Fruit fly (Drosophila melanogaster) whole organism, embryonic: ENCODE results near the gene CG32568.

ENCODE experiments used
- CG10431 ChIP-seq: fragments of 200-800 bp; sonication (Bioruptor generic); optimal IDR thresholded peaks from 3 replicates; lab custom pipeline; 2018; ENCODE audit warnings: missing biosample characterization, mild to moderate bottlenecking, missing genetic modification characterization
- CG11093 ChIP-seq: fragments of 200-800 bp; sonication (Bioruptor generic); IDR thresholded peaks from 3 replicates; pipeline ENCODE4 v1.3.6; 2022; ENCODE audit warnings: missing biosample characterization, missing genetic modification characterization
- CG11398 ChIP-seq: fragments of 200-800 bp; sonication (Bioruptor generic); optimal IDR thresholded peaks from 2 replicates; lab custom pipeline; 2016; ENCODE audit warnings: missing biosample characterization, missing genetic modification characterization
- CG12219 ChIP-seq: fragments of 200-800 bp; sonication (Bioruptor generic); optimal IDR thresholded peaks from 3 replicates; lab custom pipeline; 2018; ENCODE audit warnings: missing biosample characterization, mild to moderate bottlenecking, missing genetic modification characterization
- CG12236 ChIP-seq: fragments of 200-800 bp; sonication (Bioruptor generic); optimal IDR thresholded peaks from 2 replicates; lab custom pipeline; 2016; ENCODE audit warnings: missing biosample characterization, missing genetic modification characterization
- CG12744 ChIP-seq: fragments of 200-800 bp; sonication (Bioruptor generic); optimal IDR thresholded peaks from 2 replicates; lab custom pipeline; 2016; ENCODE audit warnings: missing biosample characterization, missing genetic modification characterization
- CG14667 ChIP-seq: fragments of 200-800 bp; sonication (Bioruptor generic); IDR thresholded peaks from 2 replicates; pipeline ENCODE4 v1.3.6; 2022; ENCODE audit warnings: missing biosample characterization, missing genetic modification characterization
- CG14860 ChIP-seq: fragments of 200-800 bp; sonication (Bioruptor generic); IDR thresholded peaks from 3 replicates; pipeline ENCODE4 v1.3.6; 2022; ENCODE audit warnings: missing biosample characterization, missing genetic modification characterization; ENCODE audit not compliant: partially characterized antibody
- CG15011 ChIP-seq: fragments of 200-800 bp; sonication (Bioruptor generic); optimal IDR thresholded peaks from 3 replicates; lab custom pipeline; 2018; ENCODE audit warnings: missing biosample characterization, mild to moderate bottlenecking, missing genetic modification characterization
- CG1603 ChIP-seq: fragments of 200-800 bp; sonication (Bioruptor generic); optimal IDR thresholded peaks from 2 replicates; lab custom pipeline; 2019; ENCODE audit warnings: missing biosample characterization, mild to moderate bottlenecking, missing genetic modification characterization, moderate library complexity
- CG17912 ChIP-seq: fragments of 200-800 bp; sonication (Bioruptor generic); optimal IDR thresholded peaks from 2 replicates; lab custom pipeline; 2018; ENCODE audit warnings: missing biosample characterization, mild to moderate bottlenecking, missing genetic modification characterization
- CG31365 ChIP-seq: fragments of 200-800 bp; sonication (Bioruptor generic); optimal IDR thresholded peaks from 2 replicates; lab custom pipeline; 2018; ENCODE audit warnings: missing biosample characterization, mild to moderate bottlenecking, missing genetic modification characterization
- CG31441 ChIP-seq: fragments of 200-800 bp; sonication (Bioruptor generic); IDR thresholded peaks from 2 replicates; pipeline ENCODE4 v1.3.6; 2022; ENCODE audit warnings: missing biosample characterization, missing genetic modification characterization
- CG32772 ChIP-seq: fragments of 200-800 bp; sonication (Bioruptor generic); IDR thresholded peaks from 2 replicates; pipeline ENCODE4 v1.3.6; 2022; ENCODE audit warnings: missing biosample characterization, missing genetic modification characterization
- CG34422 ChIP-seq: fragments of 200-800 bp; sonication (Bioruptor generic); IDR thresholded peaks from 3 replicates; pipeline ENCODE4 v1.3.6; 2022; ENCODE audit warnings: missing biosample characterization, missing genetic modification characterization
- CG4617 ChIP-seq: fragments of 200-800 bp; sonication (Bioruptor generic); optimal IDR thresholded peaks from 3 replicates; lab custom pipeline; 2016; ENCODE audit warnings: missing biosample characterization, missing genetic modification characterization, borderline replicate concordance
- CG4707 ChIP-seq: fragments of 200-800 bp; sonication (Bioruptor generic); optimal IDR thresholded peaks from 2 replicates; lab custom pipeline; 2018; ENCODE audit warnings: missing biosample characterization, mild to moderate bottlenecking, missing genetic modification characterization, moderate library complexity
- CG6654 ChIP-seq: fragments of 200-800 bp; sonication (Bioruptor generic); optimal IDR thresholded peaks from 2 replicates; lab custom pipeline; 2017; ENCODE audit warnings: missing biosample characterization, mild to moderate bottlenecking, missing genetic modification characterization
- CG8388 ChIP-seq: fragments of 200-800 bp; sonication (Bioruptor generic); optimal IDR thresholded peaks from 2 replicates; lab custom pipeline; 2019; ENCODE audit warnings: missing biosample characterization, mild to moderate bottlenecking, missing genetic modification characterization, moderate library complexity
- CG8478 ChIP-seq: fragments of >200 bp; optimal IDR thresholded peaks from 2 replicates; lab custom pipeline; 2018
- CG8924 ChIP-seq: fragments of 200-800 bp; optimal IDR thresholded peaks from 3 replicates; lab custom pipeline; 2019; ENCODE audit warnings: missing biosample characterization, mild to moderate bottlenecking, missing genetic modification characterization, moderate library complexity
- D19A ChIP-seq: fragments of 200-800 bp; optimal IDR thresholded peaks from 3 replicates; lab custom pipeline; 2019; ENCODE audit warnings: missing biosample characterization, mild to moderate bottlenecking, missing genetic modification characterization, moderate library complexity
- Dbx ChIP-seq: fragments of 200-800 bp; sonication (Bioruptor generic); IDR thresholded peaks from 3 replicates; pipeline ENCODE4 v1.3.6; 2022; ENCODE audit warnings: missing biosample characterization, missing genetic modification characterization
- ERR ChIP-seq: fragments of 200-800 bp; sonication (Bioruptor generic); optimal IDR thresholded peaks from 2 replicates; lab custom pipeline; 2016; ENCODE audit warnings: missing biosample characterization, missing genetic modification characterization
- GATAe ChIP-seq: fragments of 200-800 bp; sonication (Bioruptor generic); conservative IDR thresholded peaks from 2 replicates; pipeline ENCODE4 v1.3.6; 2022; ENCODE audit warnings: missing biosample characterization, missing genetic modification characterization
- Hr3 ChIP-seq: fragments of 200-800 bp; sonication (Bioruptor generic); optimal IDR thresholded peaks from 3 replicates; lab custom pipeline; 2016; ENCODE audit warnings: missing biosample characterization, missing genetic modification characterization
- Med ChIP-seq: fragments of 200-800 bp; sonication (Bioruptor generic); peaks from one replicate; lab custom pipeline; 2016; ENCODE audit warnings: missing biosample characterization, missing genetic modification characterization, mild to moderate bottlenecking, inconsistent platforms, moderate library complexity
- NC2β ChIP-seq: fragments of 200-800 bp; sonication (Bioruptor generic); optimal IDR thresholded peaks from 2 replicates; lab custom pipeline; 2016; ENCODE audit warnings: missing biosample characterization, missing genetic modification characterization
- PHDP ChIP-seq: fragments of 200-800 bp; sonication (Bioruptor generic); optimal IDR thresholded peaks from 3 replicates; lab custom pipeline; 2018; ENCODE audit warnings: missing biosample characterization, mild to moderate bottlenecking, missing genetic modification characterization, moderate library complexity
- Xbp1 ChIP-seq: fragments of 200-800 bp; sonication (Bioruptor generic); optimal IDR thresholded peaks from 3 replicates; lab custom pipeline; 2016; ENCODE audit warnings: missing biosample characterization, mild to moderate bottlenecking, missing genetic modification characterization
- YL-1 ChIP-seq: fragments of 200-800 bp; sonication (Bioruptor generic); optimal IDR thresholded peaks from 3 replicates; lab custom pipeline; 2017; ENCODE audit warnings: missing biosample characterization, mild to moderate bottlenecking, missing genetic modification characterization
- ap ChIP-seq: fragments of 200-800 bp; sonication (Bioruptor generic); IDR thresholded peaks from 2 replicates; pipeline ENCODE4 v1.3.6; 2022; ENCODE audit warnings: missing biosample characterization, missing genetic modification characterization
- ato ChIP-seq: fragments of 200-800 bp; sonication (Bioruptor generic); IDR thresholded peaks from 2 replicates; pipeline ENCODE4 v1.3.6; 2022; ENCODE audit warnings: missing biosample characterization, missing genetic modification characterization; ENCODE audit not compliant: partially characterized antibody
- cas ChIP-seq: fragments of 200-800 bp; sonication (Bioruptor generic); IDR thresholded peaks from 2 replicates; pipeline ENCODE4 v1.3.6; 2022; ENCODE audit warnings: missing biosample characterization, missing genetic modification characterization
- ci ChIP-seq: fragments of 200-800 bp; sonication (Bioruptor generic); IDR thresholded peaks from 3 replicates; pipeline ENCODE4 v1.3.6; 2022; ENCODE audit warnings: missing biosample characterization, missing genetic modification characterization
- corto ChIP-seq: fragments of 200-800 bp; sonication (Bioruptor generic); optimal IDR thresholded peaks from 2 replicates; lab custom pipeline; 2016; ENCODE audit warnings: missing biosample characterization, mild to moderate bottlenecking, missing genetic modification characterization, moderate library complexity
- crol ChIP-seq: fragments of 200-800 bp; sonication (Bioruptor generic); IDR thresholded peaks from 2 replicates; pipeline ENCODE4 v1.3.6; 2022; ENCODE audit warnings: missing biosample characterization, missing genetic modification characterization
- fd102C ChIP-seq: fragments of 200-800 bp; sonication (Bioruptor generic); optimal IDR thresholded peaks from 2 replicates; lab custom pipeline; 2018; ENCODE audit warnings: missing biosample characterization, mild to moderate bottlenecking, missing genetic modification characterization, moderate library complexity
- h ChIP-seq: fragments of >200 bp; optimal IDR thresholded peaks from 2 replicates; lab custom pipeline; 2017
- ind ChIP-seq: fragments of 200-800 bp; sonication (Bioruptor generic); optimal IDR thresholded peaks from 3 replicates; lab custom pipeline; 2016; ENCODE audit warnings: missing biosample characterization, missing genetic modification characterization
- kni ChIP-seq: fragments of 200-800 bp; sonication (Bioruptor generic); optimal IDR thresholded peaks from 3 replicates; lab custom pipeline; 2017; ENCODE audit warnings: mild to moderate bottlenecking, missing biosample characterization, missing genetic modification reagents, missing genetic modification characterization
- lbe ChIP-seq: fragments of 200-800 bp; sonication (Bioruptor generic); optimal IDR thresholded peaks from 2 replicates; lab custom pipeline; 2016; ENCODE audit warnings: missing biosample characterization, mild to moderate bottlenecking, missing genetic modification characterization
- mld ChIP-seq: fragments of 200-800 bp; sonication (Bioruptor generic); IDR thresholded peaks from 3 replicates; pipeline ENCODE4 v1.3.6; 2022; ENCODE audit warnings: missing biosample characterization, missing genetic modification characterization; ENCODE audit not compliant: partially characterized antibody
- row ChIP-seq: fragments of 200-800 bp; sonication (Bioruptor generic); IDR thresholded peaks from 3 replicates; pipeline ENCODE4 v1.3.6; 2022; ENCODE audit warnings: missing biosample characterization, missing genetic modification characterization
- sens ChIP-seq: fragments of 200-800 bp; sonication (Bioruptor generic); peaks from one replicate; lab custom pipeline; 2016; ENCODE audit warnings: missing biosample characterization, missing genetic modification characterization
- sim ChIP-seq: fragments of 200-800 bp; sonication (Bioruptor generic); IDR thresholded peaks from 2 replicates; pipeline ENCODE4 v1.3.6; 2022; ENCODE audit warnings: missing biosample characterization, missing genetic modification characterization
- stc ChIP-seq: fragments of 200-800 bp; sonication (Bioruptor generic); IDR thresholded peaks from 2 replicates; pipeline ENCODE4 v1.3.6; 2022; ENCODE audit warnings: missing biosample characterization, missing genetic modification characterization
- tap ChIP-seq: fragments of 200-800 bp; optimal IDR thresholded peaks from 3 replicates; lab custom pipeline; 2019; ENCODE audit warnings: missing biosample characterization, mild to moderate bottlenecking, missing genetic modification characterization, moderate library complexity
- ttk ChIP-seq: fragments of 200-800 bp; sonication (Bioruptor generic); IDR thresholded peaks from 2 replicates; pipeline ENCODE4 v2.1.2; 2022; ENCODE audit warnings: missing biosample characterization, missing genetic modification characterization
- unc-4 ChIP-seq: fragments of 200-800 bp; sonication (Bioruptor generic); IDR thresholded peaks from 2 replicates; pipeline ENCODE4 v1.3.6; 2022; ENCODE audit warnings: missing biosample characterization, missing genetic modification characterization; ENCODE audit not compliant: partially characterized antibody
- vnd ChIP-seq: fragments of 200-800 bp; sonication (Bioruptor generic); IDR thresholded peaks from 3 replicates; pipeline ENCODE4 v1.3.6; 2022; ENCODE audit warnings: missing biosample characterization, missing genetic modification characterization; ENCODE audit not compliant: partially characterized antibody
- vvl ChIP-seq: fragments of 200-800 bp; sonication (Bioruptor generic); IDR thresholded peaks from 2 replicates; pipeline ENCODE4 v1.3.6; 2022; ENCODE audit warnings: missing biosample characterization, missing genetic modification characterization

The CG32568 gene

DNA sequence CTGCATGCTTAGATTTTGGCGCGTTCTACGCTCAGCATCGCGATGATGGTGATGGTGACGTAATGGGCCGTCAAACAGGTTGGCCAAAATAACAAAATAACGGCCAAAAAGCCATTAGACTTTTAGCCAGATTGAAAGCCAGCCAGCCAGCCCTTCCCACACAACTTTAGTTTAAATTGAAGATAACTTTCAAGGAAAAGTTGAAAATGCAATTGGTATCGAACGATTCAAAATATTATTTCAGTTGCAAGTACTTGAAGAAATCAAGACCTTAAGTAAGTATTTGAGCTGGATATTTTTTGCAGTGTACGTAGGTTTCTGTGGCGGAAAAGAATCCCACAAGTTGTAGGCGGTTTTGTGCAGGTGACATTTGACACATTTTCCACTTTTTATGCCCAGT, 40.3 kb downstream of the CG32568 start (continued):
- no peak for TF ChIP-seq vnd (GFP tag; lab: Robert Waterston, UW)
- no peak for TF ChIP-seq CG31365
- TF ChIP-seq vvl (GFP tag; lab: Robert Waterston, UW) = no peak
- no peak for TF ChIP-seq crol (GFP tag; lab: Robert Waterston, UW)
- no peak for TF ChIP-seq ap (GFP tag; lab: Robert Waterston, UW)
- no peak for TF ChIP-seq unc-4 (GFP tag; lab: Robert Waterston, UW)
- no peak for TF ChIP-seq CG11093 (GFP tag; lab: Robert Waterston, UW)
- no peak for TF ChIP-seq Hr3 (GFP tag; lab: Kevin White, UChicago)
- TF ChIP-seq CG1603 (tag; lab: Kevin White, UChicago) = peak; percentile 16
- no peak for TF ChIP-seq CG12744 (GFP tag; lab: Kevin White, UChicago)
- no peak for TF ChIP-seq CG17912 (GFP tag; lab: Kevin White, UChicago)
- no peak for TF ChIP-seq kni (GFP tag; lab: Kevin White, UChicago)
- no peak for TF ChIP-seq CG4617 (GFP tag; lab: Kevin White, UChicago)
- peak; percentile 3 for TF ChIP-seq CG12219 (GFP tag; lab: Kevin White, UChicago)
- TF ChIP-seq ERR (GFP tag; lab: Kevin White, UChicago) = no peak
- TF ChIP-seq CG11398 (GFP tag; lab: Kevin White, UChicago) = peak; percentile 8
- TF ChIP-seq ttk (GFP tag; lab: Robert Waterston, UW) = no peak
- no peak for TF ChIP-seq Xbp1 (GFP tag; lab: Kevin White, UChicago)
- TF ChIP-seq sim (GFP tag; lab: Robert Waterston, UW) = no peak
- no peak for TF ChIP-seq h
- no peak for TF ChIP-seq fd102C (GFP tag; lab: Kevin White, UChicago)
- TF ChIP-seq CG8388 (GFP tag; lab: Kevin White, UChicago) = no peak
- peak; percentile 9 for TF ChIP-seq ind
- TF ChIP-seq D19A (tag; lab: Kevin White, UChicago) = no peak
- no peak for TF ChIP-seq CG15011 (GFP tag; lab: Kevin White, UChicago)
- TF ChIP-seq PHDP (tag; lab: Kevin White, UChicago) = peak; percentile 12
- TF ChIP-seq GATAe (GFP tag; lab: Robert Waterston, UW) = no peak
- no peak for TF ChIP-seq CG8478 (lab: Kevin White, UChicago)
- TF ChIP-seq CG32772 (GFP tag; lab: Robert Waterston, UW) = no peak
- peak; percentile 40; the same call in 1 of the 3 replicates for TF ChIP-seq CG34422 (GFP tag; lab: Robert Waterston, UW)
- TF ChIP-seq lbe = no peak
- no peak for TF ChIP-seq CG12236
- TF ChIP-seq corto = no peak
- 0 out of 2 replicates have a peak, but pooled peaks have one; percentile 41 for TF ChIP-seq cas (GFP tag; lab: Robert Waterston, UW)
- no peak for TF ChIP-seq CG10431 (GFP tag; lab: Kevin White, UChicago)
- peak; percentile 17 for TF ChIP-seq CG8924 (tag; lab: Kevin White, UChicago)
- TF ChIP-seq CG6654 (GFP tag; lab: Kevin White, UChicago) = no peak
- no peak for TF ChIP-seq ato (GFP tag; lab: Robert Waterston, UW)
- no peak for TF ChIP-seq CG14860 (GFP tag; lab: Robert Waterston, UW)
- TF ChIP-seq tap = no peak
- TF ChIP-seq YL-1 (GFP tag; lab: Kevin White, UChicago) = no peak
- 0 out of 3 replicates have a peak, but pooled peaks have one; percentile 47 for TF ChIP-seq Dbx (GFP tag; lab: Robert Waterston, UW)
- TF ChIP-seq ci = 0 out of 3 replicates have a peak, but pooled peaks have one; percentile 21
- TF ChIP-seq NC2β = no peak
- TF ChIP-seq CG31441 (GFP tag; lab: Robert Waterston, UW) = no peak
- no peak for TF ChIP-seq stc (GFP tag; lab: Robert Waterston, UW)
- peak; percentile 88 for TF ChIP-seq Med (GFP tag; lab: Kevin White, UChicago)
- no peak for TF ChIP-seq CG4707 (GFP tag; lab: Kevin White, UChicago)
- TF ChIP-seq CG14667 (GFP tag; lab: Robert Waterston, UW) = no peak
- no peak for TF ChIP-seq mld (GFP tag; lab: Robert Waterston, UW)
- peak; percentile 68 for TF ChIP-seq sens (GFP tag; lab: Kevin White, UChicago)
- peak; percentile 32; the same call in 1 of the 3 replicates for TF ChIP-seq row
